Worm (Caenorhabditis elegans) whole organism, young adult: Measurements from ENCODE around the gene abce-1.

Experiments
- B0019.2 ChIP-seq: fragments of 200-800 bp; sonication (Bioruptor generic); conservative IDR thresholded peaks from 2 replicates; pipeline ENCODE4 v1.3.6; 2022; ENCODE audit warnings: missing genetic modification reagents, missing genetic modification characterization, missing compliant biosample characterization
- B0336.3 ChIP-seq: fragments of 200-800 bp; sonication (Bioruptor generic); IDR thresholded peaks from 2 replicates; pipeline ENCODE4 v1.3.6; 2022; ENCODE audit warnings: missing genetic modification characterization, missing compliant biosample characterization
- C17E4.6 ChIP-seq: fragments of 200-800 bp; sonication (Bioruptor generic); IDR thresholded peaks from 2 replicates; pipeline ENCODE4 v1.3.6; 2022; ENCODE audit warnings: missing genetic modification reagents, missing genetic modification characterization, missing compliant biosample characterization
- F23B12.7 ChIP-seq: sonication (generic microtip); optimal IDR thresholded peaks from 2 replicates; lab custom pipeline; 2017; ENCODE audit warnings: missing genetic modification characterization, mild to moderate bottlenecking, missing compliant biosample characterization, antibody characterized with exemption, moderate library complexity; ENCODE audit not compliant: insufficient read depth
- F33H1.4 ChIP-seq: fragments of 200-800 bp; sonication (Bioruptor generic); IDR thresholded peaks from 2 replicates; pipeline ENCODE4 v1.3.6; 2022; ENCODE audit warnings: missing genetic modification reagents, missing genetic modification characterization, missing compliant biosample characterization
- F39B2.1 ChIP-seq: fragments of 200-800 bp; sonication (Bioruptor generic); IDR thresholded peaks from 2 replicates; pipeline ENCODE4 v1.3.6; 2022; ENCODE audit warnings: missing genetic modification reagents, missing genetic modification characterization, missing compliant biosample characterization
- F52B5.7 ChIP-seq: sonication (generic microtip); optimal IDR thresholded peaks from 2 replicates; lab custom pipeline; 2016; ENCODE audit warnings: mild to moderate bottlenecking, missing genetic modification characterization, missing compliant biosample characterization
- K12H6.12 ChIP-seq: fragments of 200-800 bp; sonication (Bioruptor generic); optimal IDR thresholded peaks from 2 replicates; lab custom pipeline; 2018; ENCODE audit warnings: mild to moderate bottlenecking, missing genetic modification characterization, missing compliant biosample characterization
- Y53G8AR.9 ChIP-seq: fragments of 200-800 bp; sonication (Bioruptor generic); conservative IDR thresholded peaks from 2 replicates; pipeline ENCODE4 v1.3.6; 2022; ENCODE audit warnings: missing genetic modification reagents, missing genetic modification characterization, missing compliant biosample characterization
- Y79H2A.3 ChIP-seq: fragments of 200-800 bp; sonication (Bioruptor generic); conservative IDR thresholded peaks from 2 replicates; pipeline ENCODE4 v1.3.6; 2022; ENCODE audit warnings: missing genetic modification reagents, missing genetic modification characterization, missing compliant biosample characterization
- ama-1 ChIP-seq, 3 experiments: fragments of 150-350 bp in 1 of 3; sonication (generic microtip) in 2 of 3; optimal IDR thresholded peaks; 2 replicates each; lab custom pipeline; 2014 to 2018; ENCODE audit warnings: missing biosample characterization in 2 of 3, missing genetic modification characterization in 2 of 3, missing genetic modification reagents in 2 of 3
- aptf-2 ChIP-seq: fragments of 200-800 bp; sonication (Bioruptor generic); conservative IDR thresholded peaks from 2 replicates; pipeline ENCODE4 v1.3.6; 2022; ENCODE audit warnings: missing genetic modification reagents, missing genetic modification characterization, missing compliant biosample characterization
- aptf-3 ChIP-seq: fragments of 200-800 bp; sonication (Bioruptor generic); IDR thresholded peaks from 2 replicates; pipeline ENCODE4 v1.3.6; 2022; ENCODE audit warnings: missing genetic modification characterization, missing compliant biosample characterization
- attf-5 ChIP-seq: fragments of 200-800 bp; sonication (Bioruptor generic); optimal IDR thresholded peaks from 2 replicates; lab custom pipeline; 2018; ENCODE audit warnings: mild to moderate bottlenecking, missing genetic modification characterization, missing compliant biosample characterization
- attf-6 ChIP-seq: fragments of 200-800 bp; sonication (Bioruptor generic); IDR thresholded peaks from 2 replicates; pipeline ENCODE4 v1.3.6; 2022; ENCODE audit warnings: missing genetic modification reagents, missing genetic modification characterization, missing compliant biosample characterization
- bed-2 ChIP-seq: fragments of 200-800 bp; sonication (Bioruptor generic); IDR thresholded peaks from 2 replicates; pipeline ENCODE4 v1.3.6; 2022; ENCODE audit warnings: missing genetic modification reagents, missing genetic modification characterization, missing compliant biosample characterization
- cebp-2 ChIP-seq: fragments of 200-800 bp; sonication (Bioruptor generic); IDR thresholded peaks from 2 replicates; pipeline ENCODE4 v1.3.6; 2022; ENCODE audit warnings: missing genetic modification characterization, missing compliant biosample characterization
- ceh-27 ChIP-seq: fragments of 200-800 bp; sonication (Bioruptor generic); optimal IDR thresholded peaks from 2 replicates; lab custom pipeline; 2018; ENCODE audit warnings: mild to moderate bottlenecking, missing genetic modification characterization, moderate library complexity, missing compliant biosample characterization
- chd-7 ChIP-seq: sonication (generic microtip); optimal IDR thresholded peaks from 2 replicates; lab custom pipeline; 2016; ENCODE audit warnings: mild to moderate bottlenecking, missing genetic modification characterization, moderate library complexity, missing compliant biosample characterization
- dox-1 ChIP-seq: fragments of 200-800 bp; sonication (Bioruptor generic); IDR thresholded peaks from 2 replicates; pipeline ENCODE4 v1.3.6; 2022; ENCODE audit warnings: missing genetic modification reagents, missing genetic modification characterization, missing compliant biosample characterization
- dpff-1 ChIP-seq: sonication (generic microtip); optimal IDR thresholded peaks from 2 replicates; lab custom pipeline; 2017; ENCODE audit warnings: mild to moderate bottlenecking, missing genetic modification characterization, missing compliant biosample characterization
- efl-1 ChIP-seq: fragments of 150-350 bp; optimal IDR thresholded peaks from 2 replicates; lab custom pipeline; 2014; ENCODE audit warnings: missing biosample characterization, missing genetic modification reagents, missing genetic modification characterization
- ekl-4 ChIP-seq: fragments of 200-800 bp; sonication (Bioruptor generic); IDR thresholded peaks from 2 replicates; pipeline ENCODE4 v1.3.6; 2022; ENCODE audit warnings: missing genetic modification reagents, missing genetic modification characterization, missing compliant biosample characterization
- gei-17 ChIP-seq: fragments of 200-800 bp; sonication (Bioruptor generic); optimal IDR thresholded peaks from 2 replicates; lab custom pipeline; 2018; ENCODE audit warnings: mild to moderate bottlenecking, missing genetic modification characterization, missing compliant biosample characterization
- hlh-26 ChIP-seq: fragments of 200-800 bp; sonication (Bioruptor generic); conservative IDR thresholded peaks from 2 replicates; pipeline ENCODE4 v1.3.6; 2022; ENCODE audit warnings: missing genetic modification reagents, missing genetic modification characterization, missing compliant biosample characterization
- lir-1 ChIP-seq: fragments of 200-800 bp; sonication (Bioruptor generic); conservative IDR thresholded peaks from 2 replicates; pipeline ENCODE4 v1.3.6; 2022; ENCODE audit warnings: missing genetic modification reagents, missing genetic modification characterization, missing compliant biosample characterization
- madf-6 ChIP-seq: fragments of 200-800 bp; sonication (Bioruptor generic); IDR thresholded peaks from 2 replicates; pipeline ENCODE4 v1.3.6; 2022; ENCODE audit warnings: missing genetic modification reagents, missing genetic modification characterization, missing compliant biosample characterization
- nfya-1 ChIP-seq: sonication (generic microtip); optimal IDR thresholded peaks from 2 replicates; lab custom pipeline; 2017; ENCODE audit warnings: antibody characterized with exemption, missing compliant biosample characterization, missing genetic modification characterization, borderline replicate concordance; ENCODE audit not compliant: insufficient read depth
- nhr-120 ChIP-seq: fragments of 200-800 bp; sonication (Bioruptor generic); IDR thresholded peaks from 2 replicates; pipeline ENCODE4 v1.3.6; 2022; ENCODE audit warnings: missing genetic modification characterization, missing compliant biosample characterization
- pha-4 ChIP-seq: fragments of 150-350 bp; sonication (generic microtip); optimal IDR thresholded peaks from 2 replicates; lab custom pipeline; 2014; ENCODE audit warnings: missing biosample characterization, missing genetic modification reagents, missing genetic modification characterization
- repo-1 ChIP-seq: sonication (generic microtip); optimal IDR thresholded peaks from 2 replicates; lab custom pipeline; 2017; ENCODE audit warnings: mild to moderate bottlenecking, missing genetic modification characterization, missing compliant biosample characterization
- tbp1 ChIP-seq: fragments of 200-800 bp; sonication (Bioruptor generic); optimal IDR thresholded peaks from 2 replicates; lab custom pipeline; 2018; ENCODE audit warnings: mild to moderate bottlenecking, missing genetic modification characterization, missing compliant biosample characterization
- tbx-9 ChIP-seq: sonication (generic microtip); optimal IDR thresholded peaks from 2 replicates; lab custom pipeline; 2016; ENCODE audit warnings: borderline replicate concordance, missing genetic modification characterization, inconsistent platforms, missing compliant biosample characterization
- unc-62 ChIP-seq: fragments of 150-350 bp; optimal IDR thresholded peaks from 2 replicates; lab custom pipeline; 2014; ENCODE audit warnings: missing biosample characterization, missing genetic modification reagents, missing genetic modification characterization
- xnd-1 ChIP-seq: sonication (generic microtip); optimal IDR thresholded peaks from 2 replicates; lab custom pipeline; 2016; ENCODE audit warnings: missing genotype, missing genetic modification reagents, missing genetic modification characterization, missing compliant biosample characterization
- zim-3 ChIP-seq: sonication (generic microtip); optimal IDR thresholded peaks from 2 replicates; lab custom pipeline; 2017; ENCODE audit warnings: mild to moderate bottlenecking, missing genetic modification characterization, moderate library complexity, missing compliant biosample characterization
- ztf-25 ChIP-seq: fragments of 200-800 bp; sonication (Bioruptor generic); IDR thresholded peaks from 2 replicates; pipeline ENCODE4 v1.3.6; 2022; ENCODE audit warnings: missing genetic modification reagents, missing genetic modification characterization, missing compliant biosample characterization
- ztf-6 ChIP-seq: fragments of 200-800 bp; sonication (Bioruptor generic); IDR thresholded peaks from 2 replicates; pipeline ENCODE4 v1.3.6; 2022; ENCODE audit warnings: missing genetic modification reagents, missing genetic modification characterization, missing compliant biosample characterization

Gene abce-1

DNA sequence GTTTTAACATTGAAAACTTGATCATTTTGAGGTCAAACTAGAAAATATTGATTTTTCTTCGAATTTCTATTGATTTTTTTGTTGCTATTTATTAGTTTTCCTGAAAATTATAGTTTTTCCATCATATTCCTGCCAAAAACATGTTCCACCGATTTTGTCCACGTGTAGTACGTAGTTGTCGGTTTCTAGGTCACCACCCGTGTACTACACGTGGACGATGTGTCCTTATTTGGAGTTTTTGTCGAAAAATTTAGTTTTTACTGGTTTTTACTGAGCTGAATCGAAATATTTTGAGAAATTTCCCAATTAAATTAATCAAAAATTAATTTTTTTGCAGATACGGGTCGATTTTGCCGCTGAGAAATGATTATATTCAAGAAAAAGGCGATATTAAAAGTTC lies 34.2 kb downstream of the abce-1 start (continued):
- no peak; the same call in 1 of the 2 replicates for TF ChIP-seq bed-2
- TF ChIP-seq C17E4.6 (GFP tag; lab: Robert Waterston, UW), result no peak
- TF ChIP-seq F33H1.4 (GFP tag; lab: Robert Waterston, UW), result no peak
- no peak for TF ChIP-seq efl-1 (GFP tag; lab: Kevin White, UChicago)
- TF ChIP-seq hlh-26 (GFP tag; lab: Robert Waterston, UW), result no peak
- TF ChIP-seq F23B12.7 (tag; lab: Kevin White, UChicago), result no peak
- TF ChIP-seq nhr-120 (GFP tag; lab: Robert Waterston, UW), result no peak
- no peak; the same call in 1 of the 2 replicates for TF ChIP-seq lir-1 (GFP tag; lab: Robert Waterston, UW)
- no peak for TF ChIP-seq attf-6
- no peak for TF ChIP-seq ztf-25 (GFP tag; lab: Robert Waterston, UW)
- no peak for TF ChIP-seq F52B5.7 (tag; lab: Kevin White, UChicago)
- TF ChIP-seq gei-17 (GFP tag; lab: Kevin White, UChicago), result no peak
- no peak for TF ChIP-seq zim-3 (tag; lab: Kevin White, UChicago)
- TF ChIP-seq Y53G8AR.9 (GFP tag; lab: Robert Waterston, UW), result no peak
- TF ChIP-seq tbp1, result no peak
- no peak for TF ChIP-seq dpff-1 (tag; lab: Kevin White, UChicago)
- no peak for TF ChIP-seq tbx-9 (tag; lab: Kevin White, UChicago)
- TF ChIP-seq K12H6.12, result peak; percentile 48
- no peak for TF ChIP-seq cebp-2 (GFP tag; lab: Robert Waterston, UW)
- no peak for TF ChIP-seq Y79H2A.3
- TF ChIP-seq B0019.2, result no peak
- TF ChIP-seq B0336.3 (GFP tag; lab: Robert Waterston, UW), result no peak
- no peak for TF ChIP-seq attf-5 (GFP tag; lab: Kevin White, UChicago)
- TF ChIP-seq pha-4 (tag; lab: Kevin White, UChicago), result no peak
- no peak for TF ChIP-seq unc-62 (GFP tag; lab: Kevin White, UChicago)
- TF ChIP-seq aptf-2 (GFP tag; lab: Robert Waterston, UW), result no peak
- TF ChIP-seq dox-1 (GFP tag; lab: Robert Waterston, UW), result no peak
- no peak for TF ChIP-seq nfya-1 (tag; lab: Kevin White, UChicago)
- TF ChIP-seq ama-1 (optimal IDR thresholded peaks at IDR 0.05; lab: Kevin White, UChicago), result no peak
- no peak for TF ChIP-seq ama-1 (GFP tag; optimal IDR thresholded peaks at IDR 0.05; lab: Kevin White, UChicago)
- no peak for TF ChIP-seq ztf-6 (GFP tag; lab: Robert Waterston, UW)
- TF ChIP-seq aptf-3, result no peak
- no peak for TF ChIP-seq F39B2.1 (GFP tag; lab: Robert Waterston, UW)

ce11 chrIII:13201079-13201478 lies 47.5 kb downstream of the abce-1 start:
- TF ChIP-seq dox-1 (GFP tag; lab: Robert Waterston, UW) (no peak), ceh-27 (GFP tag; lab: Kevin White, UChicago) (no peak), chd-7 (no peak)

ce11 chrIII:13201901-13202300 lies 48.3 kb downstream of the abce-1 start:
- TF ChIP-seq madf-6 (GFP tag; lab: Robert Waterston, UW) (no peak), xnd-1 (no peak), repo-1 (tag; lab: Kevin White, UChicago) (no peak), chd-7 (no peak), hlh-26 (GFP tag; lab: Robert Waterston, UW) (no peak), ekl-4 (GFP tag; lab: Robert Waterston, UW) (no peak)
- TF ChIP-seq, all 124 proteins: peak for 0
